Fruit fly (Drosophila melanogaster) whole organism, embryonic: Measurements from ENCODE around the gene Atg5.

ENCODE experiments used
- ATbp ChIP-seq: fragments of 200-800 bp; sonication (Bioruptor generic); optimal IDR thresholded peaks from 2 replicates; lab custom pipeline; 2017; ENCODE audit warnings: missing biosample characterization, mild to moderate bottlenecking, missing genetic modification characterization, missing genetic modification reagents
- Atf6 ChIP-seq: fragments of 200-800 bp; sonication (Bioruptor generic); IDR thresholded peaks from 2 replicates; pipeline ENCODE4 v1.3.6; 2022; ENCODE audit warnings: missing biosample characterization, missing genetic modification characterization
- BtbVII ChIP-seq: fragments of 200-800 bp; sonication (Bioruptor generic); optimal IDR thresholded peaks from 3 replicates; lab custom pipeline; 2017; ENCODE audit warnings: missing biosample characterization, mild to moderate bottlenecking, missing genetic modification characterization
- CG10321 ChIP-seq: fragments of 200-800 bp; sonication (Bioruptor generic); IDR thresholded peaks from 2 replicates; pipeline ENCODE4 v1.3.6; 2022; ENCODE audit warnings: missing biosample characterization, missing genetic modification characterization
- CG10979 ChIP-seq: fragments of 200-800 bp; sonication (Bioruptor generic); optimal IDR thresholded peaks from 2 replicates; lab custom pipeline; 2018; ENCODE audit warnings: missing biosample characterization, mild to moderate bottlenecking, missing genetic modification characterization, moderate library complexity
- CG11504 ChIP-seq: fragments of 200-800 bp; sonication (Bioruptor generic); optimal IDR thresholded peaks from 3 replicates; lab custom pipeline; 2019; ENCODE audit warnings: missing biosample characterization, mild to moderate bottlenecking, missing genetic modification characterization, moderate library complexity
- CG12391 ChIP-seq: fragments of 200-800 bp; sonication (Bioruptor generic); optimal IDR thresholded peaks from 3 replicates; lab custom pipeline; 2018; ENCODE audit warnings: missing biosample characterization, mild to moderate bottlenecking, missing genetic modification characterization, moderate library complexity
- CG12659 ChIP-seq: fragments of 200-800 bp; sonication (Bioruptor generic); optimal IDR thresholded peaks from 3 replicates; lab custom pipeline; 2017; ENCODE audit warnings: mild to moderate bottlenecking, missing biosample characterization, missing genetic modification reagents, missing genetic modification characterization
- CG14860 ChIP-seq: fragments of 200-800 bp; sonication (Bioruptor generic); IDR thresholded peaks from 3 replicates; pipeline ENCODE4 v1.3.6; 2022; ENCODE audit warnings: missing biosample characterization, missing genetic modification characterization; ENCODE audit not compliant: partially characterized antibody
- CG1792 ChIP-seq: fragments of 200-800 bp; sonication (Bioruptor generic); optimal IDR thresholded peaks from 2 replicates; lab custom pipeline; 2016; ENCODE audit warnings: missing biosample characterization, missing genetic modification characterization
- CG18262 ChIP-seq: fragments of 200-800 bp; optimal IDR thresholded peaks from 3 replicates; lab custom pipeline; 2019; ENCODE audit warnings: missing biosample characterization, mild to moderate bottlenecking, missing genetic modification characterization, moderate library complexity
- CG30431 ChIP-seq: fragments of 200-800 bp; sonication (Bioruptor generic); optimal IDR thresholded peaks from 2 replicates; lab custom pipeline; 2017; ENCODE audit warnings: missing biosample characterization, missing genetic modification characterization
- CG31365 ChIP-seq: fragments of 200-800 bp; sonication (Bioruptor generic); optimal IDR thresholded peaks from 2 replicates; lab custom pipeline; 2018; ENCODE audit warnings: missing biosample characterization, mild to moderate bottlenecking, missing genetic modification characterization
- CG32532 ChIP-seq: fragments of 200-800 bp; sonication (Bioruptor generic); IDR thresholded peaks from 2 replicates; pipeline ENCODE4 v1.3.6; 2022; ENCODE audit warnings: missing biosample characterization, missing genetic modification characterization
- CG33213 ChIP-seq: fragments of 200-800 bp; sonication (Bioruptor generic); optimal IDR thresholded peaks from 3 replicates; lab custom pipeline; 2016; ENCODE audit warnings: missing biosample characterization, missing genetic modification characterization
- CG4854 ChIP-seq: fragments of 200-800 bp; sonication (Bioruptor generic); optimal IDR thresholded peaks from 2 replicates; lab custom pipeline; 2016; ENCODE audit warnings: missing biosample characterization, missing genetic modification characterization, inconsistent platforms
- CG6272 ChIP-seq: fragments of 200-800 bp; sonication (Bioruptor generic); IDR thresholded peaks from 2 replicates; pipeline ENCODE4 v1.3.6; 2022; ENCODE audit warnings: missing biosample characterization, missing genetic modification characterization
- CG6689 ChIP-seq: fragments of 200-800 bp; sonication (Bioruptor generic); IDR thresholded peaks from 2 replicates; pipeline ENCODE4 v1.3.6; 2022; ENCODE audit warnings: missing biosample characterization, missing genetic modification characterization
- CG7271 ChIP-seq: fragments of 200-800 bp; sonication (Bioruptor generic); optimal IDR thresholded peaks from 2 replicates; lab custom pipeline; 2018; ENCODE audit warnings: missing biosample characterization, mild to moderate bottlenecking, missing genetic modification characterization, moderate library complexity
- CG9727 ChIP-seq: fragments of 200-800 bp; sonication (Bioruptor generic); optimal IDR thresholded peaks from 3 replicates; lab custom pipeline; 2017; ENCODE audit warnings: missing biosample characterization, mild to moderate bottlenecking, missing genetic modification characterization
- Dfd ChIP-seq, 2 experiments: fragments of >200 bp; optimal IDR thresholded peaks; 2 replicates each; lab custom pipeline; 2017; ENCODE audit warnings: missing biosample characterization in 2 of 2, missing genetic modification characterization in 2 of 2
- E2f1 ChIP-seq: fragments of 200-800 bp; sonication (Bioruptor generic); IDR thresholded peaks from 2 replicates; pipeline ENCODE4 v1.3.6; 2022; ENCODE audit warnings: missing biosample characterization, missing genetic modification characterization
- HLH3B ChIP-seq: fragments of 200-800 bp; sonication (Bioruptor generic); IDR thresholded peaks from 2 replicates; pipeline ENCODE4 v1.3.6; 2022; ENCODE audit warnings: missing biosample characterization, missing genetic modification characterization
- Hr39 ChIP-seq: fragments of >200 bp; optimal IDR thresholded peaks from 2 replicates; lab custom pipeline; 2017
- Med ChIP-seq: fragments of 200-800 bp; sonication (Bioruptor generic); peaks from one replicate; lab custom pipeline; 2016; ENCODE audit warnings: missing biosample characterization, missing genetic modification characterization, mild to moderate bottlenecking, inconsistent platforms, moderate library complexity
- NfI ChIP-seq: fragments of 200-800 bp; sonication (Bioruptor generic); optimal IDR thresholded peaks from 3 replicates; lab custom pipeline; 2018; ENCODE audit warnings: missing biosample characterization, mild to moderate bottlenecking, missing genetic modification characterization, moderate library complexity
- Tbp ChIP-seq: fragments of >200 bp; optimal IDR thresholded peaks from 2 replicates; lab custom pipeline; 2018; ENCODE audit warnings: missing biosample characterization, missing genetic modification characterization
- Usf ChIP-seq: fragments of 200-800 bp; sonication (Bioruptor generic); optimal IDR thresholded peaks from 2 replicates; lab custom pipeline; 2017; ENCODE audit warnings: missing genotype, missing biosample characterization, missing genetic modification characterization
- Xrp1 ChIP-seq: fragments of 200-800 bp; sonication (Bioruptor generic); IDR thresholded peaks from 2 replicates; pipeline ENCODE4 v1.3.6; 2022; ENCODE audit warnings: missing biosample characterization, missing genetic modification characterization
- bigmax ChIP-seq: fragments of 200-800 bp; sonication (Bioruptor generic); optimal IDR thresholded peaks from 2 replicates; lab custom pipeline; 2018; ENCODE audit warnings: missing biosample characterization, mild to moderate bottlenecking, missing genetic modification characterization
- bsh ChIP-seq, 2 experiments: fragments of 200-800 bp; sonication (Bioruptor generic); optimal IDR thresholded peaks; 2 replicates each; lab custom pipeline; 2017 to 2018; ENCODE audit warnings: mild to moderate bottlenecking in 2 of 2, missing biosample characterization in 2 of 2, missing genetic modification characterization in 2 of 2, moderate library complexity in 1 of 2
- cad ChIP-seq: fragments of >200 bp; optimal IDR thresholded peaks from 2 replicates; lab custom pipeline; 2017; ENCODE audit warnings: missing biosample characterization, missing genetic modification characterization
- chif ChIP-seq, 2 experiments: fragments of 200-800 bp; sonication (Bioruptor generic); optimal IDR thresholded peaks; 3 replicates each; lab custom pipeline; 2016; ENCODE audit warnings: missing biosample characterization in 2 of 2, missing genetic modification characterization in 2 of 2
- ci ChIP-seq: fragments of 200-800 bp; sonication (Bioruptor generic); IDR thresholded peaks from 3 replicates; pipeline ENCODE4 v1.3.6; 2022; ENCODE audit warnings: missing biosample characterization, missing genetic modification characterization
- dmrt11E ChIP-seq: fragments of 200-800 bp; sonication (Bioruptor generic); optimal IDR thresholded peaks from 3 replicates; lab custom pipeline; 2018; ENCODE audit warnings: missing biosample characterization, mild to moderate bottlenecking, missing genetic modification characterization, moderate library complexity
- dmrt99B ChIP-seq: fragments of 200-800 bp; sonication (Bioruptor generic); optimal IDR thresholded peaks from 2 replicates; lab custom pipeline; 2018; ENCODE audit warnings: missing biosample characterization, mild to moderate bottlenecking, missing genetic modification characterization, moderate library complexity
- dysf ChIP-seq: fragments of 200-800 bp; sonication (Bioruptor generic); IDR thresholded peaks from 3 replicates; pipeline ENCODE4 v1.3.6; 2022; ENCODE audit warnings: missing biosample characterization, missing genetic modification characterization
- grn ChIP-seq: fragments of 200-800 bp; sonication (Bioruptor generic); optimal IDR thresholded peaks from 3 replicates; lab custom pipeline; 2017; ENCODE audit warnings: missing biosample characterization, missing genetic modification characterization
- hkb ChIP-seq, 2 experiments: fragments of 200-800 bp in 1 of 2; fragments of >200 bp in 1 of 2; sonication (Bioruptor generic) in 1 of 2; IDR thresholded peaks in 1 of 2; optimal IDR thresholded peaks in 1 of 2; 2 replicates each; pipeline versions ENCODE4 v1.3.6 to Lab custom; 2017 to 2022; ENCODE audit warnings: missing biosample characterization in 1 of 2, missing genetic modification characterization in 1 of 2
- nerfin-2 ChIP-seq: fragments of 200-800 bp; sonication (Bioruptor generic); IDR thresholded peaks from 2 replicates; pipeline ENCODE4 v1.3.6; 2022; ENCODE audit warnings: missing biosample characterization, missing genetic modification characterization; ENCODE audit not compliant: partially characterized antibody
- pan ChIP-seq, 4 experiments: fragments of >200 bp in 3 of 4; fragments of 200-800 bp in 1 of 4; sonication (Bioruptor generic) in 1 of 4; optimal IDR thresholded peaks in 3 of 4; IDR thresholded peaks in 1 of 4; 2 replicates each; pipeline versions ENCODE4 v1.3.6 to Lab custom; 2017 to 2022; ENCODE audit warnings: missing biosample characterization in 2 of 4, missing genetic modification characterization in 2 of 4, mixed read lengths in 1 of 4
- prd ChIP-seq, 3 experiments: fragments of >200 bp in 2 of 3; fragments of 200-800 bp in 1 of 3; sonication (Bioruptor generic) in 1 of 3; optimal IDR thresholded peaks in 2 of 3; IDR thresholded peaks in 1 of 3; 2 replicates in 2 of 3; 3 replicates in 1 of 3; pipeline versions ENCODE4 v1.3.6 to Lab custom; 2017 to 2022; ENCODE audit warnings: missing biosample characterization in 1 of 3, missing genetic modification characterization in 1 of 3
- rib ChIP-seq: fragments of 200-800 bp; sonication (Bioruptor generic); IDR thresholded peaks from 2 replicates; pipeline ENCODE4 v1.3.6; 2022; ENCODE audit warnings: missing biosample characterization, missing genetic modification characterization
- schlank ChIP-seq: fragments of 200-800 bp; sonication (Bioruptor generic); optimal IDR thresholded peaks from 2 replicates; lab custom pipeline; 2018; ENCODE audit warnings: missing biosample characterization, mild to moderate bottlenecking, missing genetic modification characterization
- sens ChIP-seq: fragments of 200-800 bp; sonication (Bioruptor generic); peaks from one replicate; lab custom pipeline; 2016; ENCODE audit warnings: missing biosample characterization, missing genetic modification characterization
- tgo ChIP-seq: fragments of 200-800 bp; sonication (Bioruptor generic); IDR thresholded peaks from 3 replicates; pipeline ENCODE4 v1.3.6; 2022; ENCODE audit warnings: missing biosample characterization, missing genetic modification characterization
- trh ChIP-seq: fragments of 200-800 bp; sonication (Bioruptor generic); optimal IDR thresholded peaks from 2 replicates; lab custom pipeline; 2016; ENCODE audit warnings: missing biosample characterization, missing genetic modification characterization
- wor ChIP-seq: fragments of 200-800 bp; sonication (Bioruptor generic); IDR thresholded peaks from 2 replicates; pipeline ENCODE4 v1.3.6; 2022; ENCODE audit warnings: missing biosample characterization, missing genetic modification characterization

The Atg5 gene

dm6 chrX:7271376-7272015, 52.1 kb downstream of the Atg5 start (continued):
- TF ChIP-seq CG30431 (GFP tag; lab: Kevin White, UChicago) (no peak), dmrt11E (tag; lab: Kevin White, UChicago) (peak; percentile 6), CG12659 (GFP tag; lab: Kevin White, UChicago) (no peak), grn (GFP tag; lab: Kevin White, UChicago) (no peak), CG11504 (tag; lab: Kevin White, UChicago) (peak; percentile 37), ATbp (GFP tag; lab: Kevin White, UChicago) (no peak), bsh (GFP tag; optimal IDR thresholded peaks at IDR 0.05; lab: Kevin White, UChicago) (peak in 1 of 2 experiments; percentile 12), ci (GFP tag; lab: Robert Waterston, UW) (0 out of 3 replicates have a peak, but pooled peaks have one; percentile 17), schlank (tag; lab: Kevin White, UChicago) (no peak), pan (optimal IDR thresholded peaks at IDR 0.05; lab: Kevin White, UChicago) (no peak), pan (GFP tag; optimal IDR thresholded peaks at IDR 0.05 in 1 of 2, IDR thresholded peaks at IDR 0.05 in 1 of 2) (peak in 1 of 2 experiments; percentile 28), Med (peak; percentile 59), CG1792 (GFP tag; lab: Kevin White, UChicago) (no peak), CG12391 (tag; lab: Kevin White, UChicago) (peak; percentile 11), NfI (GFP tag; lab: Kevin White, UChicago) (peak; percentile 9), E2f1 (GFP tag; lab: Robert Waterston, UW) (no peak), rib (no peak), CG32532 (GFP tag; lab: Robert Waterston, UW) (peak; percentile 38; the same call in 1 of the 2 replicates), nerfin-2 (GFP tag; lab: Robert Waterston, UW) (no peak), CG31365 (tag; lab: Kevin White, UChicago) (no peak), CG33213 (no peak), CG10321 (GFP tag; lab: Robert Waterston, UW) (no peak), Usf (GFP tag; lab: Kevin White, UChicago) (no peak), Atf6 (GFP tag; lab: Robert Waterston, UW) (no peak), trh (no peak), Xrp1 (peak; percentile 40; the same call in 1 of the 2 replicates), hkb (optimal IDR thresholded peaks at IDR 0.05; lab: Kevin White, UChicago) (no peak), hkb (GFP tag; IDR thresholded peaks at IDR 0.05; lab: Robert Waterston, UW) (0 out of 2 replicates have a peak, but pooled peaks have one; percentile 10), Hr39 (lab: Kevin White, UChicago) (peak; percentile 96), CG6689 (GFP tag; lab: Robert Waterston, UW) (peak; percentile 11; the same call in 1 of the 2 replicates), CG10979 (peak; percentile 0), prd (optimal IDR thresholded peaks at IDR 0.05; lab: Kevin White, UChicago) (no peak), prd (GFP tag; IDR thresholded peaks at IDR 0.05; lab: Robert Waterston, UW) (peak; percentile 58; the same call in 2 of the 3 replicates), BtbVII (GFP tag; lab: Kevin White, UChicago) (no peak), HLH3B (GFP tag; lab: Robert Waterston, UW) (peak; percentile 31; the same call in 1 of the 2 replicates), CG6272 (no peak), Tbp (GFP tag; lab: Kevin White, UChicago) (no peak), CG7271 (peak; percentile 11), cad (GFP tag; lab: Kevin White, UChicago) (no peak), bigmax (GFP tag; lab: Kevin White, UChicago) (no peak), sens (GFP tag; lab: Kevin White, UChicago) (peak; percentile 64), CG4854 (GFP tag; lab: Kevin White, UChicago) (no peak), Dfd (GFP tag; optimal IDR thresholded peaks at IDR 0.05; lab: Kevin White, UChicago) (peak; percentile 20 to 96), wor (GFP tag; lab: Robert Waterston, UW) (no peak), CG9727 (GFP tag; lab: Kevin White, UChicago) (peak; percentile 6), tgo (GFP tag; lab: Robert Waterston, UW) (0 out of 3 replicates have a peak, but pooled peaks have one; percentile 34), chif (GFP tag; optimal IDR thresholded peaks at IDR 0.05; lab: Kevin White, UChicago) (no peak), CG18262 (tag; lab: Kevin White, UChicago) (peak; percentile 14), dmrt99B (tag; lab: Kevin White, UChicago) (peak; percentile 26), CG14860 (GFP tag; lab: Robert Waterston, UW) (no peak), dysf (0 out of 3 replicates have a peak, but pooled peaks have one; percentile 45)
